Worm (Caenorhabditis elegans) whole organism, L3 larva: Measurements from ENCODE around the gene dnj-22.

ENCODE experiments used
- R02D3.7 ChIP-seq: fragments of 150-350 bp; optimal IDR thresholded peaks from 2 replicates; lab custom pipeline; 2014; ENCODE audit warnings: missing biosample characterization, missing genetic modification characterization
- ama-1 ChIP-seq: fragments of 150-350 bp; optimal IDR thresholded peaks from 2 replicates; lab custom pipeline; 2018
- ceh-28 ChIP-seq: fragments of 150-350 bp; optimal IDR thresholded peaks from 2 replicates; lab custom pipeline; 2014; ENCODE audit warnings: missing biosample characterization, missing genetic modification reagents, missing genetic modification characterization
- ceh-82 ChIP-seq: fragments of 150-350 bp; optimal IDR thresholded peaks from 2 replicates; lab custom pipeline; 2014; ENCODE audit warnings: missing biosample characterization, missing genetic modification characterization
- egl-5 ChIP-seq: fragments of 150-350 bp; optimal IDR thresholded peaks from 2 replicates; lab custom pipeline; 2017; ENCODE audit warnings: missing biosample characterization, missing genetic modification reagents, missing genetic modification characterization, inconsistent platforms
- eor-1 ChIP-seq, 2 experiments: fragments of 150-350 bp; optimal IDR thresholded peaks; 2 replicates each; lab custom pipeline; 2014 to 2018; ENCODE audit warnings: missing biosample characterization in 2 of 2, missing genetic modification characterization in 2 of 2
- fkh-10 ChIP-seq: sonication (generic microtip); optimal IDR thresholded peaks from 2 replicates; lab custom pipeline; 2017; ENCODE audit warnings: missing biosample characterization, missing genetic modification reagents, missing genetic modification characterization
- mdl-1 ChIP-seq: fragments of 150-350 bp; optimal IDR thresholded peaks from 2 replicates; lab custom pipeline; 2014; ENCODE audit warnings: missing biosample characterization, missing genetic modification characterization
- nhr-11 ChIP-seq: fragments of 150-350 bp; optimal IDR thresholded peaks from 2 replicates; lab custom pipeline; 2014; ENCODE audit warnings: missing biosample characterization, missing genetic modification characterization
- nhr-23 ChIP-seq: fragments of 150-350 bp; optimal IDR thresholded peaks from 2 replicates; lab custom pipeline; 2014; ENCODE audit warnings: missing biosample characterization, missing genetic modification reagents, missing genetic modification characterization
- nhr-237 ChIP-seq: fragments of 150-350 bp; optimal IDR thresholded peaks from 2 replicates; lab custom pipeline; 2014; ENCODE audit warnings: missing biosample characterization, missing genetic modification characterization
- pha-4 ChIP-seq: fragments of 150-350 bp; optimal IDR thresholded peaks from 2 replicates; lab custom pipeline; 2014; ENCODE audit warnings: missing biosample characterization, missing genetic modification reagents, missing genetic modification characterization
- unc-62 ChIP-seq: fragments of 150-350 bp; sonication (generic microtip); optimal IDR thresholded peaks from 4 replicates; lab custom pipeline; 2014; ENCODE audit warnings: missing biosample characterization, missing genetic modification reagents, missing genetic modification characterization
- ztf-11 ChIP-seq: fragments of 150-350 bp; optimal IDR thresholded peaks from 2 replicates; lab custom pipeline; 2014; ENCODE audit warnings: missing biosample characterization, missing genetic modification characterization

DNA sequence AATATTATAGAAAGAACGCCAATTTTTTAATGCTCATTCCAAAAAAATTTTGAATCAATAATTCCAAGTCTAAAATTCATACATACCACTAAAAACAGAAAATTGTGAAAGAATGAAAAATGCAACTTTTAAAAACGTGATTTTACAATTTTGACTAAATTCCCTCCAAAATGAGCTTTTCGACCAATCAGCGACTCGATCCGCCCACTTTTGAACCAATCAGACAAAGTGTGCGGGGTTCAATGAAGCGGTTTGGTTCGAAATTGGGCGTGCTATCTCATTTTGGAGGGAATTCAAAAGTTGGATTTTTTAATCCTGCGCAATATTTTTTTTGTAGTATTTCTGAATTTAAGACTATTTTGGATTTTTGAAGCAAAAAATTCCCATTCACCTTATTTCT lies 44.6 kb downstream of the dnj-22 start:
- no peak for TF ChIP-seq mdl-1 (tag; lab: Kevin White, UChicago)
- no peak for TF ChIP-seq nhr-23 (tag; lab: Kevin White, UChicago)
- no peak for TF ChIP-seq ama-1 (lab: Kevin White, UChicago)
- no peak for TF ChIP-seq fkh-10 (GFP tag; lab: Kevin White, UChicago)
- no peak for TF ChIP-seq egl-5
- TF ChIP-seq pha-4 (tag; lab: Kevin White, UChicago) = no peak
- no peak for TF ChIP-seq R02D3.7
- TF ChIP-seq nhr-237 (tag; lab: Kevin White, UChicago) = no peak
- no peak for TF ChIP-seq eor-1 (tag; optimal IDR thresholded peaks at IDR 0.05; lab: Kevin White, UChicago)
- no peak for TF ChIP-seq unc-62 (GFP tag; lab: Kevin White, UChicago)
- no peak for TF ChIP-seq ceh-28 (tag; lab: Kevin White, UChicago)
- TF ChIP-seq nhr-11 (tag; lab: Kevin White, UChicago) = no peak
- no peak for TF ChIP-seq ceh-82 (tag; lab: Kevin White, UChicago)
- no peak for TF ChIP-seq ztf-11 (tag; lab: Kevin White, UChicago)
